Fruit fly (Drosophila melanogaster): ENCODE measurements around the gene CG16743.

dm6 chr2L:11015320-11015719, 43.2 kb downstream of the CG16743 start, which contains the start of gene Acp32CD:
- TF ChIP-seq CG13204 (GFP tag; optimal IDR thresholded peaks at IDR 0.05) (no peak), CG9948 (tag; optimal IDR thresholded peaks at IDR 0.05) (no peak), CG17806 (tag; optimal IDR thresholded peaks at IDR 0.05) (no peak), CG10348 (GFP tag; IDR thresholded peaks at IDR 0.05) (no peak), rn (GFP tag; IDR thresholded peaks at IDR 0.05) (no peak), CG32121 (GFP tag; IDR thresholded peaks at IDR 0.05) (no peak; the same call in 1 of the 2 replicates), CG15710 (tag; optimal IDR thresholded peaks at IDR 0.05) (no peak), EcR (GFP tag; optimal IDR thresholded peaks at IDR 0.05) (no peak)

All from whole organism, pupa.